Fruit fly (Drosophila melanogaster): ENCODE results near the gene Traf6.
A peak's percentile ranks its signal among the peaks of the same experiment; 100 is the strongest.

Traf6 gene

dm6 chrX:8152718-8153117 is 4.5 kb downstream of the Traf6 start, which contains the start of gene CG18262:
TSS of gene CG18262 (plus strand) at chrX:8152948.
- no peak for TF ChIP-seq Eip75B (GFP tag; optimal IDR thresholded peaks at IDR 0.05)
- no peak for TF ChIP-seq svp (GFP tag)
- no peak for TF ChIP-seq CG16779 (tag; optimal IDR thresholded peaks at IDR 0.05)
- peak; percentile 19 for TF ChIP-seq esn (GFP tag; optimal IDR thresholded peaks at IDR 0.05)
- TF ChIP-seq Eip78C (GFP tag) = peak; percentile 70
- peak; percentile 28; the same call in 1 of the 2 replicates for TF ChIP-seq CG15336 (GFP tag; IDR thresholded peaks at IDR 0.05)

DNA sequence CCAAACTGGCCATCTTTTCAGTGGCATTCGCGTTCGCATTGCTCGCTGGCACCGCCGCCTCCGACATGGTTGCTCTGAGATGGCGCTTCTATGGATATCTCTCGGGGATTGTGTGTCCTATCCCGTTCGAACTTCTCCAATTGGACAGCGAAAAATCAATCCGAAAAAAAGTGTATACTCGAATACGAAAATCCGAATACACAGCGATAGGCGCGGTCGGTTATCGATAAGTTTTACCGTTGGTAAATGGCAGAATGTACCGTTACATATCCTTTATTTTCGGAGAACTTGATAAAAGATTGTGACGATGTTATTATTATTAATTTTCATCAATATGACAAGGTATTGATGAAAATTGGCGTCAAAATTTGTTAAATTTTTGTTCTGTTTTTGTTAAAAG is 5.1 kb downstream of the Traf6 start, which contains the start of gene Gbeta5:
Gene Gbeta5, minus strand, starts transcription at position 199 of the 400 bp plus-strand sequence.
- TF ChIP-seq acj6 (GFP tag; optimal IDR thresholded peaks at IDR 0.05) (no peak), CG16779 (tag; optimal IDR thresholded peaks at IDR 0.05) (no peak), Sox14 (GFP tag; optimal IDR thresholded peaks at IDR 0.05) (no peak), dsx (GFP tag; optimal IDR thresholded peaks at IDR 0.05; ENCODE audit: poor library complexity, severe bottlenecking) (no peak), CG8632 (GFP tag; optimal IDR thresholded peaks at IDR 0.05) (no peak), topi (GFP tag; optimal IDR thresholded peaks at IDR 0.05) (no peak), CG32006 (GFP tag; optimal IDR thresholded peaks at IDR 0.05) (no peak), Sox15 (GFP tag; optimal IDR thresholded peaks at IDR 0.05) (no peak), CG6854 (GFP tag; optimal IDR thresholded peaks at IDR 0.05) (no peak), CG11902 (GFP tag; optimal IDR thresholded peaks at IDR 0.05) (no peak), OdsH (GFP tag; optimal IDR thresholded peaks at IDR 0.05) (no peak), lz (GFP tag; optimal IDR thresholded peaks at IDR 0.05) (no peak), Eip75B (GFP tag; optimal IDR thresholded peaks at IDR 0.05) (no peak), Blimp-1 (GFP tag; optimal IDR thresholded peaks at IDR 0.05) (no peak), CG6808 (GFP tag; optimal IDR thresholded peaks at IDR 0.05) (no peak), CG6276 (GFP tag; optimal IDR thresholded peaks at IDR 0.05) (no peak)

DNA sequence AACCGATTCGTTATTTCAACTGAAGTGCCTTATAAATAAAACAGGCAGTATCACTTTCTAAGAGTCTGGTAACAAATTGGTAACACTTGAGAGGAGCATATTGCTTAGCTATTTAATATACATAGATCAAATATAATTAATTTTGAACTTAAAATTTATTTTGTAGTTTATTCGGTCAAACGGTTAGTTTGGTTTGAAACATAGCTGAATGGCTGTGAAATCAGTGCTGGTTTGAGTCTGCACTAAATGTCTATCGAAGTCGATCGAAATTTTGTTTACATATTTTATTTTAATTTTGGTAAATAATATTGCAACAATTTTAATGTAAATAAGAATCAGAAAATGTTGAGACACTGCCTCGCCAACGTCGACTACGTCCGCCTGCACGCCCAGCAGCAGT is 8.6 kb downstream of the Traf6 start, which contains the start of gene CG10959:
Gene CG10959, plus strand, starts transcription at position 228 of the 400 bp plus-strand sequence.
- peak; percentile 32 for TF ChIP-seq Eip78C (GFP tag)
- no peak for TF ChIP-seq fkh (GFP tag; optimal IDR thresholded peaks at IDR 0.05)

- TF ChIP-seq Eip75B (GFP tag; optimal IDR thresholded peaks at IDR 0.05) (no peak), CG1621 (tag; optimal IDR thresholded peaks at IDR 0.05) (no peak), Lpt (GFP tag; optimal IDR thresholded peaks at IDR 0.05) (no peak), esn (GFP tag; optimal IDR thresholded peaks at IDR 0.05) (no peak), acj6 (GFP tag; optimal IDR thresholded peaks at IDR 0.05) (no peak), Blimp-1 (GFP tag; optimal IDR thresholded peaks at IDR 0.05) (no peak), CG11762 (GFP tag; optimal IDR thresholded peaks at IDR 0.05; ENCODE audit: insufficient read depth) (no peak), CG8632 (GFP tag; optimal IDR thresholded peaks at IDR 0.05) (no peak), vri (GFP tag; optimal IDR thresholded peaks at IDR 0.05) (no peak), CG16779 (tag; optimal IDR thresholded peaks at IDR 0.05) (no peak), net (GFP tag; optimal IDR thresholded peaks at IDR 0.05) (no peak), Sox14 (GFP tag; optimal IDR thresholded peaks at IDR 0.05) (no peak), Hr39 (GFP tag; optimal IDR thresholded peaks at IDR 0.05) (no peak), CG6792 (GFP tag; optimal IDR thresholded peaks at IDR 0.05) (no peak), salr (GFP tag; optimal IDR thresholded peaks at IDR 0.05) (no peak), eg (GFP tag; IDR thresholded peaks at IDR 0.05) (no peak)
Observed at dm6 chrX:8147649-8148048, 9.5 kb downstream of the Traf6 start, which contains the start of gene CG15336. TSS of gene CG15336 (plus strand) at chrX:8147949.

dm6 chrX:8145501-8146157 is 11.6 kb downstream of the Traf6 start, which contains the start of the genes alpha-PheRS and CG2129:
TSS of gene alpha-PheRS (minus strand) at chrX:8145602.
TSS of gene CG2129 (plus strand) at chrX:8145839.
- no peak for TF ChIP-seq CG3919 (GFP tag; optimal IDR thresholded peaks at IDR 0.05)
- TF ChIP-seq lz (GFP tag; optimal IDR thresholded peaks at IDR 0.05) = peak; percentile 15
- TF ChIP-seq acj6 (GFP tag; optimal IDR thresholded peaks at IDR 0.05) = peak; percentile 10
- no peak for TF ChIP-seq CG34406 (GFP tag; optimal IDR thresholded peaks at IDR 0.05)
- TF ChIP-seq fd59A (GFP tag; optimal IDR thresholded peaks at IDR 0.05) = no peak
- peak; percentile 39 for TF ChIP-seq CG3032 (tag; optimal IDR thresholded peaks at IDR 0.05)
- peak; percentile 22 for TF ChIP-seq Sox14 (GFP tag; optimal IDR thresholded peaks at IDR 0.05)
- no peak for TF ChIP-seq salr (GFP tag; optimal IDR thresholded peaks at IDR 0.05)
- no peak for TF ChIP-seq svp (GFP tag)
- no peak for TF ChIP-seq dsx (GFP tag; optimal IDR thresholded peaks at IDR 0.05; ENCODE audit: poor library complexity, severe bottlenecking)
- peak; percentile 74 for TF ChIP-seq Eip78C (GFP tag)
- peak; percentile 39 for TF ChIP-seq esn (GFP tag; optimal IDR thresholded peaks at IDR 0.05)
- peak; percentile 13 for TF ChIP-seq cyc (GFP tag; optimal IDR thresholded peaks at IDR 0.05)
- TF ChIP-seq topi (GFP tag; optimal IDR thresholded peaks at IDR 0.05) = peak; percentile 46
- no peak for TF ChIP-seq CG10669 (GFP tag; optimal IDR thresholded peaks at IDR 0.05)
